Fruit fly (Drosophila melanogaster) whole organism, wandering third instar larva: ENCODE results near the gene CG5466.

Experiments
- CG32264 ChIP-seq: fragments of 200-800 bp; sonication (Bioruptor generic); optimal IDR thresholded peaks from 2 replicates; lab custom pipeline; 2016; ENCODE audit warnings: missing biosample characterization, missing genetic modification characterization
- Mio ChIP-seq: sonication (Bioruptor generic); optimal IDR thresholded peaks from 2 replicates; lab custom pipeline; 2016; ENCODE audit warnings: missing biosample characterization, missing genetic modification characterization
- N ChIP-seq: fragments of >200 bp; optimal IDR thresholded peaks from 2 replicates; lab custom pipeline; 2018; ENCODE audit warnings: missing biosample characterization, missing external identifiers, missing genetic modification characterization
- OdsH ChIP-seq: fragments of 200-800 bp; sonication (Bioruptor generic); optimal IDR thresholded peaks from 2 replicates; lab custom pipeline; 2016; ENCODE audit warnings: missing biosample characterization, mild to moderate bottlenecking, missing genetic modification characterization
- br ChIP-seq: fragments of 200-800 bp; sonication (Bioruptor generic); optimal IDR thresholded peaks from 2 replicates; lab custom pipeline; 2016; ENCODE audit warnings: missing biosample characterization, missing genetic modification characterization
- dl ChIP-seq, 2 experiments: fragments of 175-275, 200-275 bp in 1 of 2; fragments of 200-275 bp in 1 of 2; sonication (Bioruptor generic); optimal IDR thresholded peaks; lab custom pipeline; 2018; ENCODE audit warnings: mild to moderate bottlenecking in 2 of 2, missing biosample characterization in 2 of 2, missing genetic modification characterization in 2 of 2, moderate library complexity in 2 of 2; ENCODE audit not compliant: partially characterized antibody in 2 of 2, insufficient read depth in 1 of 2
- fru ChIP-seq: fragments of 200-800 bp; sonication (Bioruptor generic); optimal IDR thresholded peaks from 3 replicates; lab custom pipeline; 2016; ENCODE audit warnings: missing biosample characterization, mild to moderate bottlenecking, missing genetic modification characterization
- h ChIP-seq: fragments of 200-800 bp; sonication (Bioruptor generic); optimal IDR thresholded peaks from 3 replicates; lab custom pipeline; 2016; ENCODE audit warnings: missing biosample characterization, mild to moderate bottlenecking, missing genetic modification characterization
- lola ChIP-seq: fragments of >200 bp; optimal IDR thresholded peaks from 2 replicates; lab custom pipeline; 2017; ENCODE audit warnings: missing biosample characterization, missing genetic modification characterization
- psq ChIP-seq: fragments of 200-800 bp; sonication (Bioruptor generic); optimal IDR thresholded peaks from 3 replicates; lab custom pipeline; 2017; ENCODE audit warnings: missing biosample characterization, mild to moderate bottlenecking, missing genetic modification characterization, moderate library complexity
- rgr ChIP-seq: fragments of 200-800 bp; sonication (Bioruptor generic); optimal IDR thresholded peaks from 3 replicates; lab custom pipeline; 2016; ENCODE audit warnings: missing biosample characterization, mild to moderate bottlenecking, missing genetic modification characterization
- usp ChIP-seq: fragments of >200 bp; optimal IDR thresholded peaks from 2 replicates; lab custom pipeline; 2017; ENCODE audit warnings: missing biosample characterization, missing genetic modification characterization
- woc ChIP-seq: sonication (Bioruptor generic); optimal IDR thresholded peaks from 2 replicates; lab custom pipeline; 2016; ENCODE audit warnings: missing biosample characterization, mild to moderate bottlenecking, missing genetic modification characterization

DNA sequence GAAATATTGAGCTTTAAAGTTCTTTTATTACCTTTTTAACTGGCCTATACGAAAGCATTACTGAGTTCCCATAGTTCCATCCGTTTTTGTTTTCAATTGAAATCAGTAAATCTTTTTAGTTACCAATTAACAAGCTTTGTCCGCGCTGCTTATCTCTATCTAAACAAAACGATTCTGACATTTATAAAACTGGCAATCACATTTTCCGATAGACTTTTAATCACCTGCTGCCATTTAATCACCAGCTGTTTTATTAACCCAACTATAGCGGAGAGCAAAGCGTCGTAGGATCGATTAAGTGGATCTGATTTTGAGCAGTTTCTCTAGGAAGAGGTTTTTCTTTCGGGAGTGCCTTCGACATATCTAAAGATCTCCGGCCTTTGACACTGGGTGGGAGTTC is 15.1 kb upstream of the CG5466 start:
- TF ChIP-seq br (GFP tag; lab: Kevin White, UChicago) (no peak), CG32264 (no peak), h (GFP tag; lab: Kevin White, UChicago) (no peak), N (GFP tag; lab: Kevin White, UChicago) (no peak), rgr (GFP tag; lab: Kevin White, UChicago) (no peak), dl (GFP tag; optimal IDR thresholded peaks at IDR 0.05; lab: Kevin White, UChicago; ENCODE audit: insufficient read depth in 1 of 2, partially characterized antibody in 2 of 2) (no peak), Mio (GFP tag; lab: Kevin White, UChicago) (no peak), psq (no peak), lola (GFP tag; lab: Kevin White, UChicago) (no peak), woc (no peak), fru (GFP tag; lab: Kevin White, UChicago) (no peak), usp (GFP tag; lab: Kevin White, UChicago) (no peak), OdsH (GFP tag; lab: Kevin White, UChicago) (no peak)
